Fruit fly (Drosophila melanogaster): Measurements from ENCODE around the gene CG1468.

Gene CG1468

dm6 chrX:9889686-9890085 lies 11.5 kb downstream of the CG1468 start:
- TF ChIP-seq br (GFP tag; optimal IDR thresholded peaks at IDR 0.05) (no peak), Myc (optimal IDR thresholded peaks at IDR 0.05) (peak; percentile 58)

DNA sequence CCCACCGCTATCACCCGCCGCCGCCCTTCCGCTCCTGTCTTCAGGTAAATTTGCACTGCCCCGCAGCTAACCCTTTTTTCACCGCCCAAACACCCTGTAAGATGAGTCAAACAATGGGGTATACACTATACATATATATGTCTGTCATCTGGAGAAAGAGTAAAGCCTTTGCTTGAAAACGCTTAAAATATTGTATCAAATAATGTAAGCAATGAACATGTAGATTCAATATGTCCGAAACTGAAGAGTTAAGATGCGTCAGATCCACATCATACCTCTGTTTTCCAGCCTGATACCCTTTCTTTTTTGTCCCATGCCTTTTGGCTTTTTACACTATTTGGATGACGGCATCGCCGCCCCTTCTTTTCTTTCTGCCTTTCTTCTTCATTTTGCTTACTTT lies 14.6 kb downstream of the CG1468 start:
- peak; percentile 62 for TF ChIP-seq ey (GFP tag; optimal IDR thresholded peaks at IDR 0.05)
- TF ChIP-seq CrebA (GFP tag; optimal IDR thresholded peaks at IDR 0.05; ENCODE audit: borderline replicate concordance), result no peak
- peak; percentile 57 for TF ChIP-seq Hnf4 (GFP tag; optimal IDR thresholded peaks at IDR 0.05)
- TF ChIP-seq Hr78 (GFP tag; optimal IDR thresholded peaks at IDR 0.05), result no peak
- no peak for TF ChIP-seq GATAd (GFP tag; optimal IDR thresholded peaks at IDR 0.05)
- peak in 1 of 2 experiments; percentile 68 for TF ChIP-seq foxo (GFP tag; optimal IDR thresholded peaks at IDR 0.05)
- TF ChIP-seq tai (GFP tag; optimal IDR thresholded peaks at IDR 0.05), result peak; percentile 4
- no peak for TF ChIP-seq brk (GFP tag; optimal IDR thresholded peaks at IDR 0.05)
- no peak for TF ChIP-seq Jra (GFP tag; optimal IDR thresholded peaks at IDR 0.05)
- TF ChIP-seq usp (GFP tag; optimal IDR thresholded peaks at IDR 0.05), result no peak
- TF ChIP-seq Dfd (GFP tag; optimal IDR thresholded peaks at IDR 0.05), result no peak
- no peak for TF ChIP-seq Myc (optimal IDR thresholded peaks at IDR 0.05)
- no peak for TF ChIP-seq Hr83 (GFP tag; optimal IDR thresholded peaks at IDR 0.05; ENCODE audit: poor library complexity, severe bottlenecking)
- no peak for TF ChIP-seq Mio (GFP tag; optimal IDR thresholded peaks at IDR 0.05)
- TF ChIP-seq fru (GFP tag; optimal IDR thresholded peaks at IDR 0.05), result peak; percentile 62
- no peak for TF ChIP-seq sage (GFP tag; optimal IDR thresholded peaks at IDR 0.05)
- TF ChIP-seq dmrt93B (GFP tag; optimal IDR thresholded peaks at IDR 0.05), result peak; percentile 1
- TF ChIP-seq br (GFP tag; optimal IDR thresholded peaks at IDR 0.05), result peak; percentile 41
- TF ChIP-seq Abd-B (GFP tag; optimal IDR thresholded peaks at IDR 0.05), result no peak
- TF ChIP-seq Sp1 (GFP tag; optimal IDR thresholded peaks at IDR 0.05), result peak; percentile 61
- TF ChIP-seq psq (GFP tag; optimal IDR thresholded peaks at IDR 0.05), result peak; percentile 57
- peak; percentile 64 for TF ChIP-seq rgr (GFP tag; optimal IDR thresholded peaks at IDR 0.05)
- TF ChIP-seq Vsx2 (GFP tag; optimal IDR thresholded peaks at IDR 0.05; ENCODE audit: partially characterized antibody), result no peak
- TF ChIP-seq HLH106 (tag; optimal IDR thresholded peaks at IDR 0.05), result peak; percentile 66
- peak; percentile 74 for TF ChIP-seq h (GFP tag; optimal IDR thresholded peaks at IDR 0.05)
- peak; percentile 27 for TF ChIP-seq woc (GFP tag; optimal IDR thresholded peaks at IDR 0.05)
- no peak for TF ChIP-seq Dif (GFP tag; optimal IDR thresholded peaks at IDR 0.05; ENCODE audit: partially characterized antibody)
- TF ChIP-seq Rel (GFP tag; optimal IDR thresholded peaks at IDR 0.05), result no peak
- TF ChIP-seq Rel (tag; optimal IDR thresholded peaks at IDR 0.05), result no peak
- TF ChIP-seq OdsH (GFP tag; optimal IDR thresholded peaks at IDR 0.05), result peak; percentile 55

DNA sequence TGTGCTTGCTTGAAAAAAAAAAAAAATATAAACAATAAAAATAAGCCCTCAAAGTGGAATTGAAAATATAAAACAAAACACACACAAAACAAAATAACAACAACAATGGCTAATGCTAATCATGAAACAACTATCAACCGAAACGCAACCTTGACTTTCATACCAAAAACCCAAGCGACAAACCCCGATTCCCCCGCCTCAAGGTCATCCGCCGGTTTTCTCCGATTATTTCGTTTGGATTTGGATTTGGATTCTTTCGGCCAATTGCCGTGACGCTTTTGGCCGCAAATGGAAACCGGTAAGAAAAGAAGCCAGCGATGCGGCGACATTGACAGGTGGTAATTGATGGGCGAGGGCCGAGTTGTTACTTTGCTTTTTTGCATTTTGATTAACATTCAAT lies 19.4 kb downstream of the CG1468 start:
- no peak for TF ChIP-seq Sp1 (GFP tag; optimal IDR thresholded peaks at IDR 0.05)
- no peak for TF ChIP-seq lola (GFP tag; optimal IDR thresholded peaks at IDR 0.05)
- no peak for TF ChIP-seq CG9705 (GFP tag; optimal IDR thresholded peaks at IDR 0.05)

DNA sequence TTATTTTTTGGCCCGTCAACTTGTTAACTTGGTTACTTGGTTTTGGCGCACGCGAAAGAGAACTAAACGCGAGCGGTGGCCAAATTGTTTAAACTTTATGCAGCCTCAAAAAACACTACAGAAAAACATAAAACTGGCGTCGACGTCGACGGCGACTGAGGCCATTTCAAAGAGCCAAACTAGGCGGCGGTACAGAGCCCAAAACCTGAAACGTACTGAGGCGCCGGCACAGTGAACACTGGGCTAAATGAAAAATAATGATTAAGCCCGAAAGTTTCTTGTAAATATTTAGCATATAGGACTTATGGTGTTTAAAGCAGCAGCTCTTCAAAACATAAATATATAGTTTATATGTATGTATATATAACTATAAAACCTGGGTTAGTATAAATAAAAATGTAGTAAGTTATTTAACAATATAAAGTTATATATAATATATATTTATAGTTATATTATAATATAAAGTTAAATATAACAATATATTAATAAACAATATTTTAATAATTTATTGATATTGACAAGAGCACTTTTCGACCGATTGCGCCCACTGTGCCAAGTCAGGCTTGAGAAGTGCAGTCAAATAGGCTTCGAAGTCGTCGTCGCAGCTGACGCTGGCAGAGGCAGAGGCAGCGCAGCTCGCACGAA lies 21.4 kb downstream of the CG1468 start, which contains the start of gene CG15249:
Gene CG15249, minus strand, starts transcription at position 51 of the 645 bp plus-strand sequence.
- no peak for TF ChIP-seq Dif (GFP tag; optimal IDR thresholded peaks at IDR 0.05; ENCODE audit: partially characterized antibody)
- no peak for TF ChIP-seq br (GFP tag; optimal IDR thresholded peaks at IDR 0.05)
- no peak for TF ChIP-seq N (GFP tag; optimal IDR thresholded peaks at IDR 0.05)
- peak; percentile 3 for TF ChIP-seq fru (GFP tag; optimal IDR thresholded peaks at IDR 0.05)

dm6 chrX:9909384-9909783 lies 31.2 kb downstream of the CG1468 start:
- TF ChIP-seq fru (GFP tag; optimal IDR thresholded peaks at IDR 0.05) (no peak), jim (GFP tag; optimal IDR thresholded peaks at IDR 0.05) (no peak), usp (GFP tag; optimal IDR thresholded peaks at IDR 0.05) (no peak), sv (GFP tag; optimal IDR thresholded peaks at IDR 0.05) (no peak), Dif (GFP tag; optimal IDR thresholded peaks at IDR 0.05; ENCODE audit: partially characterized antibody) (no peak), foxo (GFP tag; optimal IDR thresholded peaks at IDR 0.05) (no peak), Rel (GFP tag; optimal IDR thresholded peaks at IDR 0.05) (no peak), Rel (tag; optimal IDR thresholded peaks at IDR 0.05) (no peak)

All from whole organism, wandering third instar larva.